Worm (Caenorhabditis elegans) whole organism, early embryonic: Measurements from ENCODE around the gene trf-1.

Experiments
- B0310.2 ChIP-seq: sonication (generic microtip); optimal IDR thresholded peaks from 2 replicates; lab custom pipeline; 2016; ENCODE audit warnings: mild to moderate bottlenecking, missing genetic modification characterization, missing compliant biosample characterization
- F13C5.2 ChIP-seq: sonication (generic microtip); optimal IDR thresholded peaks from 2 replicates; lab custom pipeline; 2017; ENCODE audit warnings: mild to moderate bottlenecking, missing genetic modification characterization, inconsistent platforms, missing compliant biosample characterization
- aly-1 ChIP-seq: sonication (generic microtip); optimal IDR thresholded peaks from 2 replicates; lab custom pipeline; 2016; ENCODE audit warnings: missing genetic modification characterization, missing compliant biosample characterization
- ama-1 ChIP-seq: fragments of 150-350 bp; optimal IDR thresholded peaks from 2 replicates; lab custom pipeline; 2014
- ceh-13 ChIP-seq: fragments of 200-800 bp; sonication (Bioruptor generic); optimal IDR thresholded peaks from 2 replicates; lab custom pipeline; 2018; ENCODE audit warnings: mild to moderate bottlenecking, missing genetic modification characterization, missing compliant biosample characterization
- ceh-36 ChIP-seq: sonication (generic microtip); optimal IDR thresholded peaks from 2 replicates; lab custom pipeline; 2016; ENCODE audit warnings: missing genetic modification characterization, inconsistent platforms, missing compliant biosample characterization
- ets-7 ChIP-seq: sonication (generic microtip); optimal IDR thresholded peaks from 2 replicates; lab custom pipeline; 2016; ENCODE audit warnings: missing genotype, missing genetic modification characterization, missing compliant biosample characterization
- flt-1 ChIP-seq: fragments of 200-800 bp; sonication (Bioruptor generic); IDR thresholded peaks from 2 replicates; pipeline ENCODE4 v1.3.6; 2022; ENCODE audit warnings: missing genetic modification characterization, missing compliant biosample characterization
- hmbx-1 ChIP-seq: sonication (generic microtip); optimal IDR thresholded peaks from 2 replicates; lab custom pipeline; 2016; ENCODE audit warnings: mild to moderate bottlenecking, missing genetic modification characterization, missing compliant biosample characterization
- hmg-4 ChIP-seq: fragments of 200-800 bp; sonication (Bioruptor generic); optimal IDR thresholded peaks from 2 replicates; lab custom pipeline; 2018; ENCODE audit warnings: mild to moderate bottlenecking, missing genetic modification characterization, missing compliant biosample characterization
- hnd-1 ChIP-seq: sonication (generic microtip); optimal IDR thresholded peaks from 2 replicates; lab custom pipeline; 2016; ENCODE audit warnings: missing genetic modification characterization, missing compliant biosample characterization
- pes-1 ChIP-seq: fragments of 200-800 bp; sonication (Bioruptor generic); IDR thresholded peaks from 2 replicates; pipeline ENCODE4 v1.3.6; 2022; ENCODE audit warnings: missing genetic modification reagents, missing genetic modification characterization, missing compliant biosample characterization
- scrt-1 ChIP-seq: fragments of 200-800 bp; sonication (Bioruptor generic); IDR thresholded peaks from 2 replicates; pipeline ENCODE4 v1.3.6; 2022; ENCODE audit warnings: missing genetic modification characterization, missing compliant biosample characterization
- sea-1 ChIP-seq: fragments of 200-800 bp; sonication (Bioruptor generic); conservative IDR thresholded peaks from 2 replicates; pipeline ENCODE4 v1.3.6; 2022; ENCODE audit warnings: missing genetic modification characterization, missing compliant biosample characterization
- tbx-11 ChIP-seq: fragments of 200-800 bp; sonication (Bioruptor generic); IDR thresholded peaks from 2 replicates; pipeline ENCODE4 v1.3.6; 2022; ENCODE audit warnings: missing genetic modification characterization, missing compliant biosample characterization
- tbx-37 ChIP-seq: fragments of 200-800 bp; sonication (Bioruptor generic); conservative IDR thresholded peaks from 2 replicates; pipeline ENCODE4 v1.3.6; 2022; ENCODE audit warnings: missing genetic modification reagents, missing genetic modification characterization, missing compliant biosample characterization
- tra-4 ChIP-seq: sonication (generic microtip); optimal IDR thresholded peaks from 2 replicates; lab custom pipeline; 2017; ENCODE audit warnings: missing genetic modification characterization, missing compliant biosample characterization

Gene trf-1

ce11 chrIII:13455816-13456215 lies 25.6 kb downstream of the trf-1 start:
- no peak for TF ChIP-seq hmbx-1 (tag; lab: Kevin White, UChicago)
- TF ChIP-seq F13C5.2 (tag; lab: Kevin White, UChicago) = no peak
- TF ChIP-seq ets-7 (tag; lab: Kevin White, UChicago) = no peak
- no peak for TF ChIP-seq flt-1 (GFP tag; lab: Robert Waterston, UW)
- no peak for TF ChIP-seq hnd-1
- TF ChIP-seq tbx-11 (GFP tag; lab: Robert Waterston, UW) = no peak
- TF ChIP-seq aly-1 = no peak
- no peak for TF ChIP-seq scrt-1 (GFP tag; lab: Robert Waterston, UW)
- no peak for TF ChIP-seq sea-1 (GFP tag; lab: Robert Waterston, UW)
- no peak for TF ChIP-seq tra-4
- no peak for TF ChIP-seq tbx-37
- TF ChIP-seq ceh-36 (tag; lab: Kevin White, UChicago) = no peak
- no peak for TF ChIP-seq pes-1 (GFP tag; lab: Robert Waterston, UW)

ce11 chrIII:13457305-13457704 lies 27.0 kb downstream of the trf-1 start:
- no peak for TF ChIP-seq hmg-4 (GFP tag; lab: Kevin White, UChicago)
- no peak for TF ChIP-seq tra-4
- TF ChIP-seq ceh-36 (tag; lab: Kevin White, UChicago) = no peak
- no peak for TF ChIP-seq B0310.2 (tag; lab: Kevin White, UChicago)
- no peak for TF ChIP-seq flt-1 (GFP tag; lab: Robert Waterston, UW)
- TF ChIP-seq pes-1 (GFP tag; lab: Robert Waterston, UW) = no peak
- no peak for TF ChIP-seq ceh-13
- no peak for TF ChIP-seq tbx-11 (GFP tag; lab: Robert Waterston, UW)
- no peak for TF ChIP-seq tbx-37
- no peak for TF ChIP-seq hmbx-1 (tag; lab: Kevin White, UChicago)
- no peak for TF ChIP-seq aly-1

- TF ChIP-seq hnd-1 (no peak), F13C5.2 (tag; lab: Kevin White, UChicago) (no peak), aly-1 (no peak), hmg-4 (GFP tag; lab: Kevin White, UChicago) (no peak), B0310.2 (tag; lab: Kevin White, UChicago) (no peak), pes-1 (GFP tag; lab: Robert Waterston, UW) (no peak), ets-7 (tag; lab: Kevin White, UChicago) (no peak)
These were observed 28.8 kb downstream of the trf-1 start, which contains the start of gene tag-164 for ce11 chrIII:13458978-13459596. TSS of gene tag-164 (plus strand) at chrIII:13459546.

ce11 chrIII:13461535-13461934 lies 31.3 kb downstream of the trf-1 start:
- TF ChIP-seq tbx-11 (GFP tag; lab: Robert Waterston, UW) (no peak), scrt-1 (GFP tag; lab: Robert Waterston, UW) (no peak), ets-7 (tag; lab: Kevin White, UChicago) (no peak), sea-1 (GFP tag; lab: Robert Waterston, UW) (no peak), ceh-13 (no peak), ceh-36 (tag; lab: Kevin White, UChicago) (no peak), hmg-4 (GFP tag; lab: Kevin White, UChicago) (no peak), hnd-1 (no peak), tra-4 (no peak), aly-1 (no peak), F13C5.2 (tag; lab: Kevin White, UChicago) (no peak), hmbx-1 (tag; lab: Kevin White, UChicago) (no peak), flt-1 (GFP tag; lab: Robert Waterston, UW) (no peak), pes-1 (GFP tag; lab: Robert Waterston, UW) (no peak), B0310.2 (tag; lab: Kevin White, UChicago) (no peak), ama-1 (no peak), tbx-37 (no peak)

DNA sequence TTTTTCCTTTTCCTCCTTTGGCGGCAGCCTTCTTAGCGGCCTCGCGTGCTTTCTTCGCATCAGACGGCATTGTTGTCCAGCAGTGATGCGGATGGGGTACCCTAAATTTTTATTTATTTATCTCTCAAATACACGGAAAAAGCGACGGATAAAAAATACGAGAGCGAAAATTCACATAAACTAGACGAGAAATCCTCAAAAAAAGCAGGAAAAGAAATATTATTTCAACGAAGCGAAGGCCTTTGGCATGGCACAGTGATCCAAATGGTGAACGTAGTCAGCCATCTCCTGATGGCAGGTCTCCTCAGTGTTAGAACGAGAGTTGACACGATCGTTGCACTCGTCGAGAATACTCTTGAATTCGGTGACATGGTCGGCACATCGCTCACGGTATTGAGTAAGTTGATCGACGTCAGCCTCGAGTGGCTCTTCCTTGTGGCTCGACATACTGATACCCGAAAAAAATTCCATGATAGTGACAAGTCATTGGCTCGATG lies 31.9 kb downstream of the trf-1 start, which contains the start of the genes abcf-2 and T27E9.2:
Gene abcf-2 (minus strand): TSS at position 101 of the 497 bp plus-strand sequence.
Gene T27E9.2 (minus strand): TSS at position 447 of the 497 bp plus-strand sequence.
- TF ChIP-seq ceh-36 (tag; lab: Kevin White, UChicago) = no peak
- no peak for TF ChIP-seq ama-1
- no peak for TF ChIP-seq hmbx-1 (tag; lab: Kevin White, UChicago)
- TF ChIP-seq ceh-13 = no peak
- TF ChIP-seq scrt-1 (GFP tag; lab: Robert Waterston, UW) = no peak
- TF ChIP-seq sea-1 (GFP tag; lab: Robert Waterston, UW) = no peak
- no peak for TF ChIP-seq aly-1
- TF ChIP-seq hmg-4 (GFP tag; lab: Kevin White, UChicago) = no peak
- TF ChIP-seq flt-1 (GFP tag; lab: Robert Waterston, UW) = no peak
- TF ChIP-seq tra-4 = no peak
- no peak for TF ChIP-seq pes-1 (GFP tag; lab: Robert Waterston, UW)
- TF ChIP-seq ets-7 (tag; lab: Kevin White, UChicago) = no peak
- TF ChIP-seq B0310.2 (tag; lab: Kevin White, UChicago) = no peak
- no peak for TF ChIP-seq tbx-37
- TF ChIP-seq tbx-11 (GFP tag; lab: Robert Waterston, UW) = no peak
- TF ChIP-seq hnd-1 = no peak

DNA sequence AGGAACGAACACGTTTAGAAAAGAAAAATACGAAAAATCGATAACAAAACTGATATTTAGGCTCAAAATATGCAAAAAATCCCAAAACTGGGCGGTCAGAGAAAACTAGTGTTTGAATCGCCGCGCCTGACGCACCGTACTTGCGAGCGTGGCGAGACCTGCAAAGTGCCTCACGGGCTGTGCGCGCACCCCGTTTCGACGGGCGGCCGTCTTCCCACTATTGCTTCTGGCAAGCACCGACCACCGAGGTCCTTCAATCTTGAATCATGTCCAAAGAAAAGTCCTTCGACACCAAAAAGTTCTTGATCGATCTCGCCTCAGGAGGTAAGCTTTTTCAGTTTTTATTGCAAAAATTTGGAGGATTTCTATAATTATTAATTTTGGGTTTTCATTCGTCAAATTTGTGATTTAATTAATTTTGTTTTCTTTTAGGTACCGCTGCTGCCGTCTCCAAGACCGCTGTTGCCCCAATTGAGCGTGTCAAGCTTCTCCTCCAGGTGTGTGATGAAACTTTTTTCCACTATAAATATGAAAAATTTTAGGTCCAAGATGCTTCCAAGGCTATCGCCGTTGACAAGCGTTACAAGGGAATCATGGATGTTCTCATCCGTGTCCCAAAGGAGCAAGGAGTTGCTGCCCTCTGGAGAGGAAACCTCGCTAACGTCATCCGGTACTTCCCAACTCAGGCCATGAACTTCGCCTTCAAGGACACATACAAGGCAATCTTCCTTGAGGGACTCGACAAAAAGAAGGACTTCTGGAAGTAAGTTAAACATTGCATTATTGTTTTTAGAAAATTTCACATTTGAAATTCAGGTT lies 32.9 kb downstream of the trf-1 start, which contains the start of gene ant-1.1:
Gene ant-1.1 (plus strand): TSS at position 199 of the 819 bp plus-strand sequence.
- TF ChIP-seq B0310.2 (tag; lab: Kevin White, UChicago) (no peak), hnd-1 (no peak), flt-1 (GFP tag; lab: Robert Waterston, UW) (no peak), ama-1 (no peak), pes-1 (GFP tag; lab: Robert Waterston, UW) (peak; percentile 52; the same call in 1 of the 2 replicates), tbx-37 (peak; percentile 59), F13C5.2 (tag; lab: Kevin White, UChicago) (peak; percentile 80), tbx-11 (GFP tag; lab: Robert Waterston, UW) (no peak), aly-1 (no peak), hmg-4 (GFP tag; lab: Kevin White, UChicago) (peak; percentile 62), scrt-1 (GFP tag; lab: Robert Waterston, UW) (0 out of 2 replicates have a peak, but pooled peaks have one; percentile 20), ceh-13 (no peak), ceh-36 (tag; lab: Kevin White, UChicago) (peak; percentile 20), ets-7 (tag; lab: Kevin White, UChicago) (no peak), sea-1 (GFP tag; lab: Robert Waterston, UW) (0 out of 2 replicates have a peak, but pooled peaks have one; percentile 44), hmbx-1 (tag; lab: Kevin White, UChicago) (no peak), tra-4 (peak; percentile 24)
